Worm (Caenorhabditis elegans): ENCODE results near the gene cdh-3.

The cdh-3 gene

DNA sequence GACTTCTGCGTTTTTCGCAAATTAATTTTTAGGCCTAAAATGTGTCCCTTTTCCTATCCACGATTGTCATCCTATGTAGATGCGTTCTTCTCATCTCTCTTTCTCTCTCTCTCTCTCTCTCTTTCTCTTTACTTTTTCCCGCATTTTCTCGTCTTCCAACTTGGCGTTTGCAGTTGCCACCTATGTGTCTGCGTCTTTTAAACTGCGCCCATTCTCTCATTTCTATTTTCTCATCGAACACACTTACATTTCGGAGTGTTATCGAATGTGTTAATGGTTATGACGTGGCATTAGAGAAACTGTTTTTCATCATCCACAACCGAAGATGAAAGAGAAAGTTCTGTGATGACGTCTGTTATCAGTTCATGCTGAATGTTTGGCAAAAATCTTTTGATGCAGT is 25.8 kb downstream of the cdh-3 start (continued):
- TF ChIP-seq zip-2 (tag; optimal IDR thresholded peaks at IDR 0.05) (no peak), lin-38 (GFP tag; IDR thresholded peaks at IDR 0.05) (peak; percentile 20; the same call in 1 of the 2 replicates), sdz-12 (GFP tag; optimal IDR thresholded peaks at IDR 0.05) (no peak), mdl-1 (tag; optimal IDR thresholded peaks at IDR 0.05) (peak in 1 of 2 experiments; percentile 25), mep-1 (tag; optimal IDR thresholded peaks at IDR 0.05) (peak; percentile 65), daf-8 (GFP tag; IDR thresholded peaks at IDR 0.05) (no peak), daf-12 (tag; optimal IDR thresholded peaks at IDR 0.05) (no peak), mdt-29 (GFP tag; IDR thresholded peaks at IDR 0.05) (peak; percentile 49; the same call in 1 of the 2 replicates), lsy-2 (tag; optimal IDR thresholded peaks at IDR 0.05) (peak; percentile 19 to 83), lir-3 (tag; optimal IDR thresholded peaks at IDR 0.05) (no peak), fkh-10 (GFP tag; optimal IDR thresholded peaks at IDR 0.05) (no peak), nhr-102 (tag; optimal IDR thresholded peaks at IDR 0.05) (peak; percentile 43), T26A8.4 (GFP tag; IDR thresholded peaks at IDR 0.05) (no peak), tra-1 (GFP tag; IDR thresholded peaks at IDR 0.05) (peak; percentile 70), T20F7.1 (GFP tag; optimal IDR thresholded peaks at IDR 0.05) (peak; percentile 73), F37D6.2 (tag; optimal IDR thresholded peaks at IDR 0.05) (no peak), ceh-32 (tag; optimal IDR thresholded peaks at IDR 0.05; ENCODE audit: poor library complexity) (no peak), ceh-62 (tag; optimal IDR thresholded peaks at IDR 0.05) (no peak), lin-15B (tag; optimal IDR thresholded peaks at IDR 0.05) (no peak), nhr-42 (GFP tag; IDR thresholded peaks at IDR 0.05) (peak; percentile 70; the same call in 1 of the 2 replicates), daf-16 (GFP tag; optimal IDR thresholded peaks at IDR 0.05) (peak in 1 of 2 experiments; percentile 9), daf-16 (tag; optimal IDR thresholded peaks at IDR 0.05) (peak; percentile 75), Y48G9A.11 (GFP tag; IDR thresholded peaks at IDR 0.05) (no peak), nhr-6 (tag; optimal IDR thresholded peaks at IDR 0.05) (no peak), dmd-8 (GFP tag; IDR thresholded peaks at IDR 0.05) (no peak), pqm-1 (tag; optimal IDR thresholded peaks at IDR 0.05) (peak; percentile 84), nhr-25 (tag; optimal IDR thresholded peaks at IDR 0.05; ENCODE audit: borderline replicate concordance, insufficient read depth) (no peak), hmg-1.1 (GFP tag; IDR thresholded peaks at IDR 0.05) (peak; percentile 56), ztf-7 (tag; optimal IDR thresholded peaks at IDR 0.05) (no peak), ceh-82 (tag; optimal IDR thresholded peaks at IDR 0.05) (no peak), madf-9 (GFP tag; conservative IDR thresholded peaks at IDR 0.05) (0 out of 2 replicates have a peak, but pooled peaks have one; percentile 15), Y105C5A.15 (GFP tag; IDR thresholded peaks at IDR 0.05) (no peak), jun-1 (tag; optimal IDR thresholded peaks at IDR 0.05) (no peak), zfp-2 (tag; optimal IDR thresholded peaks at IDR 0.05) (no peak), hlh-11 (tag; optimal IDR thresholded peaks at IDR 0.05) (peak; percentile 84), spr-1 (tag; optimal IDR thresholded peaks at IDR 0.05) (no peak), mes-2 (tag; optimal IDR thresholded peaks at IDR 0.05; ENCODE audit: poor library complexity, severe bottlenecking) (peak; percentile 60), zag-1 (tag; optimal IDR thresholded peaks at IDR 0.05) (no peak), ZK546.5 (tag; optimal IDR thresholded peaks at IDR 0.05) (no peak), ZK337.2 (GFP tag; IDR thresholded peaks at IDR 0.05) (no peak), nhr-77 (tag; optimal IDR thresholded peaks at IDR 0.05) (peak; percentile 10), F10B5.3 (tag; optimal IDR thresholded peaks at IDR 0.05) (no peak), dve-1 (tag; optimal IDR thresholded peaks at IDR 0.05; ENCODE audit: insufficient read depth) (peak; percentile 90)

ce11 chrIII:7726500-7726899 is 27.7 kb downstream of the cdh-3 start:
- TF ChIP-seq nhr-11 (tag; optimal IDR thresholded peaks at IDR 0.05) = peak; percentile 6
- no peak for TF ChIP-seq F49E8.2 (tag; optimal IDR thresholded peaks at IDR 0.05; ENCODE audit: borderline replicate concordance)
- no peak for TF ChIP-seq Y75B8A.6 (GFP tag; IDR thresholded peaks at IDR 0.05)
